Fruit fly (Drosophila melanogaster) whole organism, pupa: ENCODE data around the gene CG10214.

Experiments
- CG10348 ChIP-seq: fragments of 200-800 bp; sonication (Bioruptor generic); IDR thresholded peaks from 2 replicates; pipeline ENCODE4 v1.3.6; 2022; ENCODE audit warnings: missing biosample characterization, missing genetic modification characterization
- CG12605 ChIP-seq: fragments of 200-800 bp; sonication (Bioruptor generic); IDR thresholded peaks from 2 replicates; pipeline ENCODE4 v1.3.6; 2022; ENCODE audit warnings: missing biosample characterization, missing genetic modification characterization
- CG13204 ChIP-seq: fragments of 200-800 bp; sonication (Bioruptor generic); optimal IDR thresholded peaks from 2 replicates; lab custom pipeline; 2018; ENCODE audit warnings: missing biosample characterization, mild to moderate bottlenecking, missing genetic modification characterization, moderate library complexity
- CG14655 ChIP-seq: fragments of 200-800 bp; sonication (Bioruptor generic); optimal IDR thresholded peaks from 3 replicates; lab custom pipeline; 2017; ENCODE audit warnings: mild to moderate bottlenecking, missing biosample characterization, missing genetic modification reagents, missing genetic modification characterization
- CG15710 ChIP-seq: fragments of 200-800 bp; sonication (Bioruptor generic); optimal IDR thresholded peaks from 2 replicates; lab custom pipeline; 2018; ENCODE audit warnings: missing biosample characterization, mild to moderate bottlenecking, missing genetic modification characterization, moderate library complexity
- CG17806 ChIP-seq: fragments of 200-800 bp; sonication (Bioruptor generic); optimal IDR thresholded peaks from 2 replicates; lab custom pipeline; 2018; ENCODE audit warnings: missing biosample characterization, mild to moderate bottlenecking, missing genetic modification characterization, moderate library complexity
- CG32121 ChIP-seq: fragments of 200-800 bp; sonication (Bioruptor generic); IDR thresholded peaks from 2 replicates; pipeline ENCODE4 v1.3.6; 2022; ENCODE audit warnings: missing biosample characterization, missing genetic modification characterization
- CG34367 ChIP-seq: fragments of 200-800 bp; sonication (Bioruptor generic); optimal IDR thresholded peaks from 2 replicates; lab custom pipeline; 2018; ENCODE audit warnings: missing biosample characterization, mild to moderate bottlenecking, missing genetic modification characterization
- CG4496 ChIP-seq: fragments of 200-800 bp; sonication (Bioruptor generic); IDR thresholded peaks from 3 replicates; pipeline ENCODE4 v1.3.6; 2022; ENCODE audit warnings: missing biosample characterization, missing genetic modification characterization
- CG8159 ChIP-seq: fragments of 200-800 bp; sonication (Bioruptor generic); optimal IDR thresholded peaks from 3 replicates; lab custom pipeline; 2018; ENCODE audit warnings: missing biosample characterization, mild to moderate bottlenecking, missing genetic modification characterization, moderate library complexity
- CG8301 ChIP-seq: fragments of 200-800 bp; sonication (Bioruptor generic); optimal IDR thresholded peaks from 2 replicates; lab custom pipeline; 2018; ENCODE audit warnings: missing biosample characterization, mild to moderate bottlenecking, missing genetic modification characterization
- CG9948 ChIP-seq: fragments of 200-800 bp; sonication (Bioruptor generic); optimal IDR thresholded peaks from 2 replicates; lab custom pipeline; 2018; ENCODE audit warnings: missing biosample characterization, mild to moderate bottlenecking, missing genetic modification characterization, moderate library complexity
- D1 ChIP-seq: fragments of 200-800 bp; sonication (Bioruptor generic); optimal IDR thresholded peaks from 2 replicates; lab custom pipeline; 2018; ENCODE audit warnings: missing biosample characterization, mild to moderate bottlenecking, missing genetic modification characterization, moderate library complexity
- EcR ChIP-seq: fragments of 200-800 bp; sonication (Bioruptor generic); optimal IDR thresholded peaks from 3 replicates; lab custom pipeline; 2019; ENCODE audit warnings: missing biosample characterization, missing genetic modification characterization, mild to moderate bottlenecking, moderate library complexity, missing genetic modification reagents
- Ets98B ChIP-seq: fragments of 200-800 bp; sonication (Bioruptor generic); IDR thresholded peaks from 2 replicates; pipeline ENCODE4 v1.3.6; 2022; ENCODE audit warnings: missing biosample characterization, missing genetic modification characterization
- Pif1A ChIP-seq: fragments of 200-800 bp; sonication (Bioruptor generic); optimal IDR thresholded peaks from 3 replicates; lab custom pipeline; 2016; ENCODE audit warnings: missing biosample characterization, missing genetic modification characterization
- Pif1B ChIP-seq: fragments of 200-800 bp; sonication (Bioruptor generic); optimal IDR thresholded peaks from 3 replicates; lab custom pipeline; 2016; ENCODE audit warnings: missing biosample characterization, missing genetic modification characterization
- Snoo ChIP-seq: fragments of 200-800 bp; sonication (Bioruptor generic); optimal IDR thresholded peaks from 3 replicates; lab custom pipeline; 2017; ENCODE audit warnings: missing biosample characterization, mild to moderate bottlenecking, missing genetic modification characterization, inconsistent platforms
- fd96Ca ChIP-seq: fragments of 200-800 bp; sonication (Bioruptor generic); IDR thresholded peaks from 3 replicates; pipeline ENCODE4 v1.3.6; 2022; ENCODE audit warnings: missing biosample characterization, missing genetic modification characterization
- gl ChIP-seq: fragments of 200-800 bp; sonication (Bioruptor generic); optimal IDR thresholded peaks from 2 replicates; lab custom pipeline; 2018; ENCODE audit warnings: missing biosample characterization, mild to moderate bottlenecking, missing genetic modification characterization
- rn ChIP-seq: fragments of 200-800 bp; sonication (Bioruptor generic); IDR thresholded peaks from 2 replicates; pipeline ENCODE4 v1.3.6; 2022; ENCODE audit warnings: missing biosample characterization, missing genetic modification characterization

Gene CG10214

dm6 chr3R:23783403-23783757, 16.1 kb upstream of the CG10214 start:
- TF ChIP-seq CG4496 (0 out of 3 replicates have a peak, but pooled peaks have one; percentile 5), EcR (GFP tag; lab: Kevin White, UChicago) (no peak)

DNA sequence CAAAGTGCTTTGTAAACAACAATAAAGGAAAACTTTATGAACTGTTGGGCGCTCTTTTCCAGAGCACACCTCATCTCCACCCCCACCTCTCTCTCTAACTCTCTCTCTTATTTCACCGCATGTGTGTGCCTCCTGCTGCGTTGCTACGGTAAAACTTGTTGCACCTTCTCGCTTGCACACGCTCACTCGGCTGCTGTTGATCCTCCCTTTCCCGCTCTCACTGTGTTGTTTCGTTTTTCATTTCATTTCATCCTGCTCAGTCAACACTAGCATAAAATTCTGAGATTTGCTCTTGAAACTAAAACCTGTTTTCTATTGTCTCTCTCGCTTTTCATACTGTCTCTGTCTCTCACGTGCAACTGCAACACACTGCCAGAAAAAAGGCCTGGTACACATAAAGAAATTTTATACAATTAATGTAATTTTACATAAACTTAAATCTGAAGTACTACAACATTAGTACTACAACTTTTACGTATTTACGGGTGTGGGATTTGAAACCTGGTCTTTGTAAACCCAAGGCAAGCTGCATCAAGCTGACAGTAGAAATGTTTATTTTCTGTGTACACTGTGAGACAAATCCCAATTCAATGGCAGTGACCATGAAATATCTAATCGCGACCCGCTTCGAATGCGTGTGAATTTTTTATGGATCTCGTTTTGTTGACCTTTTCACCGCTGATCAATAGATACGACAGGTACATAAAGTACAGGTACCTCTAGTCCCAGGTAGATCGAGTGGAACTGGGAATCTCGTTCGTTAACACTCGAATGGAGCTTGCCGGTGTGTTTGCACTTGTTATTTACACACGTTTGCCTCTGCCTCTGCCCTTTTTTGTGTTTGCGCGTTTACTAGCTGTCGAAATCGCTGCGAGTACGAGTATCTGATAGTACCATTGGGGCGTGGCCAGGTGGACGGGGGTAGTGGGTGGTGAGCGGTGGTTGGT, 15.4 kb upstream of the CG10214 start:
- peak; percentile 92 for TF ChIP-seq Ets98B (GFP tag; lab: Robert Waterston, UW)
- peak; percentile 94 for TF ChIP-seq CG4496
- peak; percentile 29 for TF ChIP-seq CG13204 (GFP tag; lab: Kevin White, UChicago)
- peak; percentile 93 for TF ChIP-seq CG17806 (tag; lab: Kevin White, UChicago)
- TF ChIP-seq gl, result peak; percentile 62
- TF ChIP-seq CG34367, result peak; percentile 89
- TF ChIP-seq CG32121 (GFP tag; lab: Robert Waterston, UW), result peak; percentile 90
- TF ChIP-seq Snoo (tag; lab: Kevin White, UChicago), result peak; percentile 75
- peak; percentile 96 for TF ChIP-seq CG14655 (GFP tag; lab: Kevin White, UChicago)
- TF ChIP-seq EcR (GFP tag; lab: Kevin White, UChicago), result peak; percentile 45
- peak; percentile 69 for TF ChIP-seq CG10348 (GFP tag; lab: Robert Waterston, UW)
- peak; percentile 80 for TF ChIP-seq rn (GFP tag; lab: Robert Waterston, UW)
- TF ChIP-seq Pif1A (GFP tag; lab: Kevin White, UChicago), result peak; percentile 91
- TF ChIP-seq CG8159 (tag; lab: Kevin White, UChicago), result peak; percentile 89
- TF ChIP-seq CG8301 (tag; lab: Kevin White, UChicago), result peak; percentile 95
- TF ChIP-seq CG9948 (tag; lab: Kevin White, UChicago), result peak; percentile 92
- TF ChIP-seq fd96Ca (GFP tag; lab: Robert Waterston, UW), result peak; percentile 93
- TF ChIP-seq D1 (tag; lab: Kevin White, UChicago), result no peak
- TF ChIP-seq CG15710 (tag; lab: Kevin White, UChicago), result peak; percentile 84
- TF ChIP-seq Pif1B (GFP tag; lab: Kevin White, UChicago), result peak; percentile 95
- peak; percentile 85 for TF ChIP-seq CG12605

DNA sequence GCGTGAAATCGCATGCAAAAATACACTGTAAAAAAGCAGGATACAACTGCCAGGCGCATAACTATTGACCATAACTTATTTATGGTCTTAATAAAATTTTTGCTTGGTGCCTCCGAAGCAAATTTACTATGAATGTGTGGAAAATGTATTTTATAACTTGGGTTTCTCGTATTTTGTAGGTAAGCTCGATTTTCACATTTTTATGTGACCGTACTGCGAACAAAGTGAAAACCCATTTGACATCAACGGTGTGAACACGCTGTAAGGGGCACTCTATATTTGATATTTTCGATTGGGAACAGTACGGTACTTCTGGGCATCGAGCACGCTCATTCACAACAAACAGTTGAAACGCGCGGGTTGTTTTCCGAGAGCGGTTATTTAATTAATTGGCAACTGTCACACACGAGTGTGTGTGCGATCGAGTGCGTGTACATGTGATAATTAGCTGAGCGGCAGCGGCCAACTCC, 14.2 kb upstream of the CG10214 start, which contains the start of the genes Nup98-96 and mbc:
TSS of gene Nup98-96 (minus strand) at position 156 of the 470 bp plus-strand sequence.
TSS of gene mbc (plus strand) at position 300 of the 470 bp plus-strand sequence.
- TF ChIP-seq fd96Ca (GFP tag; lab: Robert Waterston, UW) (peak; percentile 79), CG32121 (GFP tag; lab: Robert Waterston, UW) (peak; percentile 62; the same call in 1 of the 2 replicates), CG15710 (tag; lab: Kevin White, UChicago) (peak; percentile 80), Ets98B (GFP tag; lab: Robert Waterston, UW) (peak; percentile 80), CG14655 (GFP tag; lab: Kevin White, UChicago) (peak; percentile 72), EcR (GFP tag; lab: Kevin White, UChicago) (peak; percentile 18), CG12605 (no peak), CG34367 (peak; percentile 65), CG4496 (peak; percentile 90), Pif1B (GFP tag; lab: Kevin White, UChicago) (peak; percentile 43), Snoo (tag; lab: Kevin White, UChicago) (peak; percentile 71), gl (peak; percentile 21), CG8159 (tag; lab: Kevin White, UChicago) (peak; percentile 84), CG9948 (tag; lab: Kevin White, UChicago) (peak; percentile 77), D1 (tag; lab: Kevin White, UChicago) (no peak), CG10348 (GFP tag; lab: Robert Waterston, UW) (peak; percentile 67; the same call in 1 of the 2 replicates), CG13204 (GFP tag; lab: Kevin White, UChicago) (peak; percentile 39), CG8301 (tag; lab: Kevin White, UChicago) (peak; percentile 70), CG17806 (tag; lab: Kevin White, UChicago) (peak; percentile 77), Pif1A (GFP tag; lab: Kevin White, UChicago) (no peak), rn (GFP tag; lab: Robert Waterston, UW) (peak; percentile 85)
- TF ChIP-seq, all 21 proteins: peak for 18

dm6 chr3R:23780757-23781156, 13.5 kb upstream of the CG10214 start:
- TF ChIP-seq fd96Ca (GFP tag; lab: Robert Waterston, UW) (no peak), CG9948 (tag; lab: Kevin White, UChicago) (no peak), CG12605 (no peak), D1 (tag; lab: Kevin White, UChicago) (no peak), Ets98B (GFP tag; lab: Robert Waterston, UW) (no peak), Pif1B (GFP tag; lab: Kevin White, UChicago) (no peak), CG8301 (tag; lab: Kevin White, UChicago) (no peak), CG4496 (no peak), CG15710 (tag; lab: Kevin White, UChicago) (no peak), CG34367 (no peak), CG8159 (tag; lab: Kevin White, UChicago) (no peak), rn (GFP tag; lab: Robert Waterston, UW) (no peak), CG32121 (GFP tag; lab: Robert Waterston, UW) (no peak), CG13204 (GFP tag; lab: Kevin White, UChicago) (no peak), CG10348 (GFP tag; lab: Robert Waterston, UW) (no peak), Snoo (tag; lab: Kevin White, UChicago) (no peak), EcR (GFP tag; lab: Kevin White, UChicago) (no peak)
